Worm (Caenorhabditis elegans): ENCODE results near the gene lea-1.

DNA sequence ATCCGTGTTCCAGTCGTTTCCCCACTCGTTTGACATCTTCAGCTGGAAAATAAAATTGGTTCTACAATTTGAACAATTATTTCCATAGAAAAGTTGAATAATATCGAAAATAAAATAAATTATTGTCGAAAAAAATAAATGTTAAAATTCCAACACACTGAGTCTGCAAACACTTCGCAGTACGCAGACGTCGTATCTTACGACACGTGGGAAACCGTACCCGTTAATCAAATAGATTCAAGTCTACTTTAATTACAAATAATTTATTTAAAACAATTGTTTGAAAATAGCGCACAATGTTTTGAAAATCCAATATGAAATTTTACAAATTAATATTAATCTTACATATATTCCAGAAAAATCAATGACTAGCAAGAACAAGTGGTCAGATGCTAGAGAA, 43.1 kb downstream of the lea-1 start, which contains the start of gene yif-1:
- TF ChIP-seq nhr-11 (tag; optimal IDR thresholded peaks at IDR 0.05) (no peak), lin-13 (GFP tag; optimal IDR thresholded peaks at IDR 0.05) (no peak), lsy-2 (tag; optimal IDR thresholded peaks at IDR 0.05) (peak in 1 of 2 experiments; percentile 84), attf-4 (tag; optimal IDR thresholded peaks at IDR 0.05) (no peak), hmg-1.1 (GFP tag; IDR thresholded peaks at IDR 0.05) (no peak), ama-1 (optimal IDR thresholded peaks at IDR 0.05) (no peak)

All from whole organism, L4 larva.